Worm (Caenorhabditis elegans): ENCODE data around the gene nhr-273.

DNA sequence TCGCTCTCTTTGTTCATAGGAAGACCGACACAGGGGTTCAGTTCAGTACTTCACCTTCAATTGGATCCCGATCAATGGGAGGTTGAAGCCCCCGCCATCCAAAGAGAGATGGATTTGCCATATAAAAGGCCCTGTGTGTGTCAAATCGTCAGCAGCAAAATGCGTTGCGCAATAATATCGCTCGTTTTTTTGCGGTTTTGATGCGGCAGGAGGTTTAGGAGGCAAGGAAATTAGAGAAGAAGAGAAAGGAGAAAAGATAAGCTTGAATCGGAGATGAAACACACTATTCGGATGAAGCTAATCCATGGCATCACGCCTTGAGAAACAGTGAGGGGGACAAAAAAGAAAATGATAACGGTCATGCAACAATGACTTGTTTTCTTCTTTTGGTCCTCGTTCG, 40.7 kb upstream of the nhr-273 start:
- TF ChIP-seq nhr-77 (tag; optimal IDR thresholded peaks at IDR 0.05) (no peak), zag-1 (tag; optimal IDR thresholded peaks at IDR 0.05) (no peak), elt-3 (tag; optimal IDR thresholded peaks at IDR 0.05) (no peak), unc-62 (GFP tag; optimal IDR thresholded peaks at IDR 0.05) (no peak), R02D3.7 (tag; optimal IDR thresholded peaks at IDR 0.05) (no peak), lin-15B (tag; optimal IDR thresholded peaks at IDR 0.05) (no peak), ZK546.5 (tag; optimal IDR thresholded peaks at IDR 0.05) (no peak), pqm-1 (tag; optimal IDR thresholded peaks at IDR 0.05) (no peak), ztf-11 (tag; optimal IDR thresholded peaks at IDR 0.05) (no peak), pha-4 (tag; optimal IDR thresholded peaks at IDR 0.05) (no peak)

Measured in whole organism, L3 larva.